Worm (Caenorhabditis elegans) whole organism, young adult: ENCODE results near the gene H12D21.10.

Experiments used
- Y53G8AR.9 ChIP-seq: fragments of 200-800 bp; sonication (Bioruptor generic); conservative IDR thresholded peaks from 2 replicates; pipeline ENCODE4 v1.3.6; 2022; ENCODE audit warnings: missing genetic modification reagents, missing genetic modification characterization, missing compliant biosample characterization
- ama-1 ChIP-seq, 3 experiments: fragments of 150-350 bp in 1 of 3; sonication (generic microtip) in 2 of 3; optimal IDR thresholded peaks; 2 replicates each; lab custom pipeline; 2014 to 2018; ENCODE audit warnings: missing biosample characterization in 2 of 3, missing genetic modification characterization in 2 of 3, missing genetic modification reagents in 2 of 3
- dpl-1 ChIP-seq: fragments of 150-350 bp; optimal IDR thresholded peaks from 2 replicates; lab custom pipeline; 2014; ENCODE audit warnings: missing biosample characterization, missing genetic modification reagents, missing genetic modification characterization

DNA sequence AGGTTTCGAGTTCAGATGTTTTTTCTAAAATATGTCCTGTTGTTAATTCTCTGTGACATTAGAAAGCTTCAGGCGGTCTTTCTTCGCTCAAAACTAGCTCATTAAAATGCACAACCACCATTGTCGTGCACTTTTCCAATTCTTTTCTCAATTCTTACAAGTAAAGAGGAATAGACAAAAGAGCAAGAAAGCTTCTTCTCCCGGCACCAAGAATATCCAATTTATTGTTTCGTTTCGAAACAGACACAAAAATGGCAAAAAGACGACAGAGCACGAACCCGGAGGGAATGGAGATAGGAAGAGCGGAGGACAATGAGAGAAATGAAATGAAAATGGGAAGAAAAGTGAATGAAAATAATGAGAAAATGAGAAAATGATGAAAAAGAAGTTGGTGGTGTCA, 47.0 kb upstream of the H12D21.10 start:
- TF ChIP-seq dpl-1 (GFP tag; lab: Kevin White, UChicago) (no peak), ama-1 (optimal IDR thresholded peaks at IDR 0.05; lab: Kevin White, UChicago) (no peak), ama-1 (GFP tag; optimal IDR thresholded peaks at IDR 0.05; lab: Kevin White, UChicago) (no peak), Y53G8AR.9 (GFP tag; lab: Robert Waterston, UW) (no peak)
